Worm (Caenorhabditis elegans) whole organism, L2 larva: Measurements from ENCODE around the gene AH10.4.
A peak's percentile ranks its signal among the peaks of the same experiment; 100 is the strongest.

Experiments
- C34F6.9 ChIP-seq: fragments of 150-350 bp; optimal IDR thresholded peaks from 2 replicates; lab custom pipeline; 2014; ENCODE audit warnings: missing biosample characterization, missing genetic modification characterization
- F13H6.1 ChIP-seq: sonication (generic microtip); optimal IDR thresholded peaks from 2 replicates; lab custom pipeline; 2016; ENCODE audit warnings: missing genetic modification characterization, missing compliant biosample characterization
- R02D3.7 ChIP-seq: fragments of 150-350 bp; optimal IDR thresholded peaks from 2 replicates; lab custom pipeline; 2014; ENCODE audit warnings: missing biosample characterization, missing genetic modification characterization
- Y55F3AM.14 ChIP-seq: fragments of 200-800 bp; sonication (Bioruptor generic); optimal IDR thresholded peaks from 2 replicates; lab custom pipeline; 2018; ENCODE audit warnings: mild to moderate bottlenecking, missing genetic modification characterization, missing compliant biosample characterization
- ZK546.5 ChIP-seq: sonication (generic microtip); optimal IDR thresholded peaks from 2 replicates; lab custom pipeline; 2017; ENCODE audit warnings: missing biosample characterization, missing genetic modification characterization
- ama-1 ChIP-seq: fragments of 150-350 bp; optimal IDR thresholded peaks from 2 replicates; lab custom pipeline; 2018; ENCODE audit warnings: inconsistent platforms
- blmp-1 ChIP-seq: sonication (generic microtip); optimal IDR thresholded peaks from 2 replicates; lab custom pipeline; 2017; ENCODE audit warnings: missing genetic modification characterization, mild to moderate bottlenecking, missing compliant biosample characterization, antibody characterized with exemption, moderate library complexity; ENCODE audit not compliant: insufficient read depth
- ceh-16 ChIP-seq: fragments of 150-350 bp; optimal IDR thresholded peaks from 2 replicates; lab custom pipeline; 2014; ENCODE audit warnings: missing biosample characterization, missing genetic modification characterization
- dmd-4 ChIP-seq: sonication (generic microtip); optimal IDR thresholded peaks from 2 replicates; lab custom pipeline; 2017; ENCODE audit warnings: missing biosample characterization, missing genetic modification characterization
- fos-1 ChIP-seq: fragments of 150-350 bp; optimal IDR thresholded peaks from 2 replicates; lab custom pipeline; 2014; ENCODE audit warnings: missing biosample characterization, missing genetic modification characterization
- lin-11 ChIP-seq: fragments of 150-350 bp; sonication (generic microtip); optimal IDR thresholded peaks from 2 replicates; lab custom pipeline; 2014; ENCODE audit warnings: missing biosample characterization, missing genetic modification characterization, inconsistent platforms, mixed read lengths
- lin-13 ChIP-seq: fragments of 150-350 bp; optimal IDR thresholded peaks from 2 replicates; lab custom pipeline; 2014; ENCODE audit warnings: missing biosample characterization, missing genetic modification reagents, missing genetic modification characterization
- lsy-2 ChIP-seq, 2 experiments: fragments of 150-350 bp in 1 of 2; sonication (generic microtip) in 1 of 2; optimal IDR thresholded peaks; 2 replicates each; lab custom pipeline; 2014 to 2017; ENCODE audit warnings: missing biosample characterization in 2 of 2, missing genetic modification characterization in 2 of 2
- mab-5 ChIP-seq: fragments of 150-350 bp; optimal IDR thresholded peaks from 2 replicates; lab custom pipeline; 2014; ENCODE audit warnings: missing biosample characterization, missing genetic modification characterization
- mbf-1 ChIP-seq: sonication (generic microtip); optimal IDR thresholded peaks from 2 replicates; lab custom pipeline; 2017; ENCODE audit warnings: missing biosample characterization, missing genetic modification characterization
- mdl-1 ChIP-seq, 2 experiments: fragments of 150-350 bp in 1 of 2; sonication (generic microtip) in 1 of 2; optimal IDR thresholded peaks; 2 replicates each; lab custom pipeline; 2017; ENCODE audit warnings: missing biosample characterization in 2 of 2, missing genetic modification characterization in 2 of 2
- nhr-10 ChIP-seq: sonication (generic microtip); optimal IDR thresholded peaks from 2 replicates; lab custom pipeline; 2017; ENCODE audit warnings: missing biosample characterization, missing genetic modification characterization
- nhr-12 ChIP-seq: fragments of 150-350 bp; optimal IDR thresholded peaks from 2 replicates; lab custom pipeline; 2014; ENCODE audit warnings: missing biosample characterization, missing genetic modification characterization
- nhr-129 ChIP-seq: fragments of 150-350 bp; optimal IDR thresholded peaks from 2 replicates; lab custom pipeline; 2014; ENCODE audit warnings: missing biosample characterization, missing genetic modification characterization
- nhr-25 ChIP-seq: fragments of 150-350 bp; sonication (generic microtip); optimal IDR thresholded peaks from 3 replicates; lab custom pipeline; 2014; ENCODE audit warnings: missing biosample characterization, missing genetic modification characterization
- nhr-77 ChIP-seq: fragments of 150-350 bp; optimal IDR thresholded peaks from 2 replicates; lab custom pipeline; 2014; ENCODE audit warnings: missing biosample characterization, missing genetic modification characterization
- peb-1 ChIP-seq: fragments of 150-350 bp; optimal IDR thresholded peaks from 2 replicates; lab custom pipeline; 2014; ENCODE audit warnings: missing biosample characterization, missing genetic modification characterization
- sem-4 ChIP-seq: fragments of 150-350 bp; optimal IDR thresholded peaks from 2 replicates; lab custom pipeline; 2014; ENCODE audit warnings: missing biosample characterization, missing genetic modification reagents, missing genetic modification characterization
- sma-3 ChIP-seq: sonication (generic microtip); optimal IDR thresholded peaks from 2 replicates; lab custom pipeline; 2016; ENCODE audit warnings: missing genetic modification reagents, missing genetic modification characterization, missing compliant biosample characterization
- sma-9 ChIP-seq, 2 experiments: fragments of 150-350 bp in 1 of 2; sonication (generic microtip) in 1 of 2; optimal IDR thresholded peaks; 2 replicates each; lab custom pipeline; 2014 to 2016; ENCODE audit warnings: missing genetic modification characterization in 2 of 2, mild to moderate bottlenecking in 1 of 2, missing biosample characterization in 1 of 2, missing compliant biosample characterization in 1 of 2, missing genetic modification reagents in 1 of 2, moderate library complexity in 1 of 2
- snpc-4 ChIP-seq: fragments of 150-350 bp; optimal IDR thresholded peaks from 2 replicates; lab custom pipeline; 2014; ENCODE audit warnings: missing biosample characterization, missing genetic modification characterization
- unc-39 ChIP-seq: fragments of 150-350 bp; optimal IDR thresholded peaks from 2 replicates; lab custom pipeline; 2014; ENCODE audit warnings: missing biosample characterization, missing genetic modification characterization
- unc-55 ChIP-seq: fragments of 150-350 bp; sonication (generic microtip); optimal IDR thresholded peaks from 3 replicates; lab custom pipeline; 2014; ENCODE audit warnings: missing biosample characterization, missing genetic modification reagents, missing genetic modification characterization
- unc-62 ChIP-seq: fragments of 150-350 bp; optimal IDR thresholded peaks from 2 replicates; lab custom pipeline; 2014; ENCODE audit warnings: missing biosample characterization, missing genetic modification reagents, missing genetic modification characterization
- zag-1 ChIP-seq: fragments of 150-350 bp; optimal IDR thresholded peaks from 2 replicates; lab custom pipeline; 2014; ENCODE audit warnings: missing biosample characterization, missing genetic modification characterization
- ztf-1 ChIP-seq: fragments of 200-800 bp; sonication (Bioruptor generic); conservative IDR thresholded peaks from 2 replicates; pipeline ENCODE4 v1.3.6; 2022; ENCODE audit warnings: missing genetic modification characterization, missing compliant biosample characterization
- ztf-4 ChIP-seq: fragments of 150-350 bp; optimal IDR thresholded peaks from 2 replicates; lab custom pipeline; 2014; ENCODE audit warnings: missing biosample characterization, missing genetic modification characterization

Gene AH10.4

DNA sequence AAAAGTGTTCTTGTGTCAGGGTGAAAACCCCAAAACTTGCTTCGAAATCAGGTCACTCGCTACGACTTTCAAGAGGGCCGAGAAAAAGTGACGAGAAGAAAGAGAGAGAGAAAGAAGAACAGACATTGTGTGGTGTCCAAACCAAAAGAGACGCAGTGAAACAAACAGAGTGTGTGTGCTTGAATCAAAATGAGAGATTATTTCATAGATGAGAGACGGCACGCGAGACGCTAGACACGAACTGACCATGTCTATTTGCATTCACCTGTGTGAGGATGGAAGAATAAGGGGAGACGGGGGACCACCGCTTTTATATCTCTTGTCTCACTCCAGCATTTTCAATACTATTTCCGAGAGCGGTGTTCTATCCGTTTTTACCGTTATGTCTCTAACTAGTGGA, 1.5 kb downstream of the AH10.4 start (continued):
- no peak for TF ChIP-seq dmd-4 (tag; lab: Kevin White, UChicago)
- no peak for TF ChIP-seq nhr-77
- TF ChIP-seq ama-1 (lab: Kevin White, UChicago) = no peak
- TF ChIP-seq F13H6.1 = peak; percentile 86
- peak; percentile 32 for TF ChIP-seq lin-13 (GFP tag; lab: Kevin White, UChicago)
- TF ChIP-seq unc-55 = peak; percentile 69
- TF ChIP-seq, all 48 proteins: peak for 21

DNA sequence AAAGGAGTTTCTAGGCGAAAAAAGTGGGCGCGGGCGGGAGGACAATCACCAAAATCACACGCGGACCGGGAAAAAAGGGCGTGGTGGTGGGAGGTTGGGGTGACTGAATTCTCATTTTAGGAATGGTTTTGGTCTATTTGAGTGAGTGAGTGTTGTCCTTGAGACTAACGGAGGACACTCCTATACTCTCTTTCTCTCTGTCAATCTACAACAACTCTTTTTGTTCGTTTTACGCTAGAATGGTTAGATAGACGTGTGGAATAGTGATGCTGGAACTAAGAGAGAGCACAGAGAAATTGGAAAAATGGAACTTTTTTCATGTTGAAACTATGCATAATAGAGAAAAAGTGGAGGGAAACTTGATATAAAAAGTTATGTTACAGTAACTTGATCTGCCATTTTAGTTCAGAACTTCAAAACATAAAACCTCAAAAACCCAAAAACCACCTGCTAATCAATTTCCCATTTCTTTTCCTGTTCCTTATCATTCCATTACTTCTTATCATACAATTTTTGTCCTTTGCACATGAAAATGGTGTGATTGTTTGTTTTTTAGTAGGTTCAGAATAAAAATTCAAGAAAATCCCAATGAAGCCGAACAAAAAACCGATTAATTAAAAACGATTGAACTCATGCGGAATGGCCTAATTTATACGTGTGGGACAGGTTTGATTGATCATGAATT, 2.8 kb downstream of the AH10.4 start:
- no peak for TF ChIP-seq zag-1 (tag; lab: Kevin White, UChicago)
- no peak for TF ChIP-seq nhr-10 (tag; lab: Kevin White, UChicago)
- TF ChIP-seq ceh-16 (tag; lab: Kevin White, UChicago) = no peak
- TF ChIP-seq nhr-25 = peak; percentile 29
- TF ChIP-seq blmp-1 (tag; lab: Kevin White, UChicago) = no peak
- TF ChIP-seq unc-62 (GFP tag; lab: Kevin White, UChicago) = no peak
- no peak for TF ChIP-seq unc-55
- no peak for TF ChIP-seq mdl-1 (tag; optimal IDR thresholded peaks at IDR 0.05; lab: Kevin White, UChicago)
- no peak for TF ChIP-seq mab-5 (tag; lab: Kevin White, UChicago)
- peak; percentile 75 for TF ChIP-seq fos-1 (tag; lab: Kevin White, UChicago)
- TF ChIP-seq nhr-12 (tag; lab: Kevin White, UChicago) = no peak
- TF ChIP-seq sma-3 = no peak
- TF ChIP-seq ztf-4 (tag; lab: Kevin White, UChicago) = no peak
- no peak for TF ChIP-seq ama-1 (lab: Kevin White, UChicago)
- no peak for TF ChIP-seq sma-9 (GFP tag; optimal IDR thresholded peaks at IDR 0.05; lab: Kevin White, UChicago)
- no peak for TF ChIP-seq sma-9 (tag; optimal IDR thresholded peaks at IDR 0.05; lab: Kevin White, UChicago)
- TF ChIP-seq mbf-1 (tag; lab: Kevin White, UChicago) = no peak

- TF ChIP-seq nhr-10 (tag; lab: Kevin White, UChicago) (no peak), snpc-4 (no peak), lsy-2 (tag; optimal IDR thresholded peaks at IDR 0.05; lab: Kevin White, UChicago) (peak in 1 of 2 experiments; percentile 16), nhr-25 (peak; percentile 17), unc-39 (tag; lab: Kevin White, UChicago) (no peak), ZK546.5 (tag; lab: Kevin White, UChicago) (no peak), nhr-77 (no peak), Y55F3AM.14 (GFP tag; lab: Kevin White, UChicago) (no peak), mab-5 (tag; lab: Kevin White, UChicago) (no peak), C34F6.9 (no peak), ztf-1 (GFP tag; lab: Robert Waterston, UW) (no peak), R02D3.7 (tag; lab: Kevin White, UChicago) (no peak), sma-9 (GFP tag; optimal IDR thresholded peaks at IDR 0.05; lab: Kevin White, UChicago) (peak; percentile 8), sma-9 (tag; optimal IDR thresholded peaks at IDR 0.05; lab: Kevin White, UChicago) (no peak), nhr-129 (tag; lab: Kevin White, UChicago) (peak; percentile 8), sem-4 (tag; lab: Kevin White, UChicago) (no peak)
Measured at ce11 chrV:14133002-14133763, 4.5 kb downstream of the AH10.4 start.

DNA sequence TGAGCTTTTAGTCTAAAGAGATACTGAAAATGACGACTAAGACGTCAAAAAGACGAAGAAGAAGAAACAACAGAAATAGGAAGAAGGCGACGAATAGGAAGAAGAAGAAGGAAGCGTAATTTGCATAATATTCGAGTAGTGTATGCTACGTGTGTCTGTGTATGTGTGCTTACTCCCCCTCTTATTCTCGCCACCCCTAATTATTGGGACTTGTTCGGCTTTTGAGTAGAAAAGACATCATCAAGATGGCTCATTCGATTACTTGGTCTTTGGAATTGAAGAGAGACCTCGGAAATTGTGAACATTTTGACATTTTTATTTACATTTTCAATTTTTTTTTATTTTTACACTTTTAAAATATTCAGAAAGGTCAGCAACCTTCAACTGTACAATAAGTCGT, 7.4 kb downstream of the AH10.4 start:
- TF ChIP-seq R02D3.7 (tag; lab: Kevin White, UChicago) = no peak
- no peak for TF ChIP-seq unc-62 (GFP tag; lab: Kevin White, UChicago)
- no peak for TF ChIP-seq mab-5 (tag; lab: Kevin White, UChicago)
- TF ChIP-seq unc-55 = no peak
- no peak for TF ChIP-seq nhr-10 (tag; lab: Kevin White, UChicago)
- TF ChIP-seq Y55F3AM.14 (GFP tag; lab: Kevin White, UChicago) = no peak
- no peak for TF ChIP-seq sma-9 (GFP tag; optimal IDR thresholded peaks at IDR 0.05; lab: Kevin White, UChicago)
- no peak for TF ChIP-seq sma-9 (tag; optimal IDR thresholded peaks at IDR 0.05; lab: Kevin White, UChicago)
- TF ChIP-seq lsy-2 (tag; optimal IDR thresholded peaks at IDR 0.05; lab: Kevin White, UChicago) = no peak
- TF ChIP-seq peb-1 (tag; lab: Kevin White, UChicago) = no peak
- TF ChIP-seq sma-3 = no peak
- TF ChIP-seq lin-11 (tag; lab: Kevin White, UChicago) = no peak
- TF ChIP-seq, all 48 proteins: peak for 0
